Worm (Caenorhabditis elegans) whole organism, L2 larva: ENCODE results near the gene cyp-13A5.

Experiments used
- R02D3.7 ChIP-seq: fragments of 150-350 bp; optimal IDR thresholded peaks from 2 replicates; lab custom pipeline; 2014; ENCODE audit warnings: missing biosample characterization, missing genetic modification characterization
- blmp-1 ChIP-seq: sonication (generic microtip); optimal IDR thresholded peaks from 2 replicates; lab custom pipeline; 2017; ENCODE audit warnings: missing genetic modification characterization, mild to moderate bottlenecking, missing compliant biosample characterization, antibody characterized with exemption, moderate library complexity; ENCODE audit not compliant: insufficient read depth
- ztf-11 ChIP-seq: sonication (generic microtip); optimal IDR thresholded peaks from 2 replicates; lab custom pipeline; 2017; ENCODE audit warnings: missing biosample characterization, missing genetic modification characterization

DNA sequence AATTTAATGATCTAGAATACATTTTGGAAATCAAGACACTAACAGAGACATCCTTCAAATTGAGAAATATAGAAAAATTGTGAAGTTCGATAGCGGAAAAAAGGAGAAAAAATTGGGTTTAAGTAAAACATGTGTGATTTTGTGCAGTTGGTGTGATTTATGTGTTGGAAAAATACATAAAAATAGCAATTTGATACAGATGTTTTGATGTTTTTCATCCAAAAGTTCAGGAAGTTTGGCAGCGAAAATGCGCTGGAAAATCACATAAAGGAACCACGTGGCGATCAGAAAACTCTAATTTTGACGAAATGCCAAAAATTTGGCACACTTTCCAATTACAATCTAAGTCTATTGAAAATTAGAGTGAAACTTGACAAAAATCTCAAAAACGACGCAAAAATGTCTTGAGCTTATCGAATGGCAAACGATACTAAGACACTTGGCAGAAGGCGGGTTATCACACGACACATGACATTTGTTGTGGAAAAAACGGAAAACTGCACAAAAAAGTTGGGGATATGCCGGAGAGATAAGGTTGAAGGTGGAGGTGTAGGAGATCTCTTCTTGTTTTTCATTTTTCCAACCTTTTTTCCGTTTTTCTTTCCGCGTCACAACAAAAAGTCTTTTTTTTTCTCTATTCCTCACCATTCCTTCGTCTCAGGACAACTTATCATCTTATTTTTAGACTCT lies 26.1 kb downstream of the cyp-13A5 start, which contains the start of gene ZK1321.4:
- TF ChIP-seq ztf-11 (tag; lab: Kevin White, UChicago) (no peak), R02D3.7 (tag; lab: Kevin White, UChicago) (no peak), blmp-1 (no peak)
